Fruit fly (Drosophila melanogaster): ENCODE results near the gene RpL7A.

The RpL7A gene

DNA sequence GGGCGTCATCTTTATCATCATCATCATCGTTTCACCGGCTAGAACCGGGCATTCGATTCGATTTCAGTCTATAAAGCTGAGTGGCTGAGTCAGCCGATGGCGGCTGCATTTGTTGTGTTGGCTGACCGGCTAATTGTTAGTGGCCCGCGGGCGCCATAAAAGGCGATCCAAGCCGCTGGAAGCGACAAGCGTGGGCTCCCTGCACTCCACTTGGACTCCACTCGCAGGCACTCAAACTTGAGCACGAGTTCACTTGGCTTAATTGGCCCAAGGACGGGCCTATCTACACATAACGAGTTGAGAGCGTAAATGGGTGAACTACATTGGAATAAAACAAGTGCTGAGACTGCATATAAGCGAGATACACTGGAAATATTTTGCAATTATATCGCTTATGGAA is 18.3 kb upstream of the RpL7A start:
- no peak for TF ChIP-seq Hr83 (GFP tag; optimal IDR thresholded peaks at IDR 0.05; ENCODE audit: poor library complexity, severe bottlenecking)
- no peak for TF ChIP-seq h (GFP tag; optimal IDR thresholded peaks at IDR 0.05)
- no peak for TF ChIP-seq brk (GFP tag; optimal IDR thresholded peaks at IDR 0.05)
- no peak for TF ChIP-seq Myc (optimal IDR thresholded peaks at IDR 0.05)
- TF ChIP-seq N (GFP tag; optimal IDR thresholded peaks at IDR 0.05): no peak
- no peak for TF ChIP-seq GATAd (GFP tag; optimal IDR thresholded peaks at IDR 0.05)
- no peak for TF ChIP-seq Mio (GFP tag; optimal IDR thresholded peaks at IDR 0.05)
- TF ChIP-seq CG9705 (GFP tag; optimal IDR thresholded peaks at IDR 0.05): no peak
- TF ChIP-seq foxo (GFP tag; optimal IDR thresholded peaks at IDR 0.05): no peak
- TF ChIP-seq dmrt93B (GFP tag; optimal IDR thresholded peaks at IDR 0.05): no peak
- TF ChIP-seq CG32264 (GFP tag; optimal IDR thresholded peaks at IDR 0.05): no peak
- TF ChIP-seq CrebA (GFP tag; optimal IDR thresholded peaks at IDR 0.05; ENCODE audit: borderline replicate concordance): no peak
- TF ChIP-seq Vsx2 (GFP tag; optimal IDR thresholded peaks at IDR 0.05; ENCODE audit: partially characterized antibody): no peak
- TF ChIP-seq lola (GFP tag; optimal IDR thresholded peaks at IDR 0.05): no peak
- no peak for TF ChIP-seq HLH106 (tag; optimal IDR thresholded peaks at IDR 0.05)
- no peak for TF ChIP-seq br (GFP tag; optimal IDR thresholded peaks at IDR 0.05)

DNA sequence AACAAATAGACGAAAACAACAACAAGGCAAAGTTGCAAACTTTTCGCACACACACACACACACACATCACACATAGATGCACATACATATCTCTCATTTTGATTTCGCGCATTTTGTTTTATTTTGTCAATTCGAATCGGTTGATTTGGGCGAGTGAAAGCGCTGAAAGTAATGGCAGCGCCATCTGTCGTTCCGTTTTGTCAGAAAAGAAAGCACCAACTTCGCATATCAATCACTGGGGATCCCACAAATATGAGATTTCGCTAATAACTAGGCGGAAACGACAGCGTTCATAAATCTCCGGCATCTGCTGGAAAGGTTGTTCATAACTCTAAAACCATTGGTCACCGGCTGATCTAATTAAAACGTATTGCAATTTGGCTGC is 17.0 kb upstream of the RpL7A start:
- TF ChIP-seq Rel (GFP tag; optimal IDR thresholded peaks at IDR 0.05): no peak
- peak; percentile 84 for TF ChIP-seq Rel (tag; optimal IDR thresholded peaks at IDR 0.05)
- no peak for TF ChIP-seq rgr (GFP tag; optimal IDR thresholded peaks at IDR 0.05)

DNA sequence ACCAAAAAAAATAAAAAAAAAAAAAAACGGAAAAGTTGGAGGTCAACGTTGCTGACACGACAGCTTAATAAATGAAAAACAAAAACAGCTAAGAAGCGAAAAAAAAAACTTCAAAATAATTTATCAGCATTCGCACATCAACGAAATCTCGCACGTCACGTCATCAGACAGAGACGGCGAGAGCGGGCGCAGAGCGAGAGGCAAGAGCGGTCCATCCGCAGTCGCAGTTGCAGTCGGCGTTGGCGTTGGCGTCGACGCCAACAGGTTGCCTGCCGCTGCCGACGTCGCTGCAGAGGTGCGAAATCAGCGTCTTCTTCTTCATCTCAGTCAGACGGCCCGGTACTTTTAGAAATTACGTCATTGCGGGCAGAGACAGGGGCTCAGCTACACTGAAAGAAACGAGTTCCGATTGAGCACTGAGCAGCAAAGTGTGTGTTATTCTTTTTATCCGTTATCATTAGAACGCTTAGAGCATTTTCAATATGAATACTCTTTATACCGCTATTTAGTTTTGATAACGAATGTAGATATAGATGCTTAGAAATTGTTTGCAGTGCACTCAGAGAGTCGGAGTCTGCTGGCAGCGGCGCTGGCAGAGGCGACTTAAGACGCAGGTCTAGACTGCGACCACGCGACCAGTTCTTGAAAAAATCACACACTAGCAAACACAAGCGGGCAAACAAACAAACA is 16.4 kb upstream of the RpL7A start:
- TF ChIP-seq N (GFP tag; optimal IDR thresholded peaks at IDR 0.05): no peak
- peak; percentile 93 for TF ChIP-seq woc (GFP tag; optimal IDR thresholded peaks at IDR 0.05)
- TF ChIP-seq fru (GFP tag; optimal IDR thresholded peaks at IDR 0.05): peak; percentile 98
- peak; percentile 97 for TF ChIP-seq rgr (GFP tag; optimal IDR thresholded peaks at IDR 0.05)
- no peak for TF ChIP-seq lola (GFP tag; optimal IDR thresholded peaks at IDR 0.05)
- peak; percentile 98 for TF ChIP-seq h (GFP tag; optimal IDR thresholded peaks at IDR 0.05)
- peak; percentile 93 for TF ChIP-seq psq (GFP tag; optimal IDR thresholded peaks at IDR 0.05)
- peak; percentile 94 for TF ChIP-seq Rel (GFP tag; optimal IDR thresholded peaks at IDR 0.05)
- peak; percentile 81 for TF ChIP-seq Rel (tag; optimal IDR thresholded peaks at IDR 0.05)
- TF ChIP-seq Mio (GFP tag; optimal IDR thresholded peaks at IDR 0.05): peak; percentile 62
- no peak for TF ChIP-seq Myc (optimal IDR thresholded peaks at IDR 0.05)
- TF ChIP-seq GATAd (GFP tag; optimal IDR thresholded peaks at IDR 0.05): peak; percentile 78
- TF ChIP-seq jim (GFP tag; optimal IDR thresholded peaks at IDR 0.05): no peak
- no peak for TF ChIP-seq pan (optimal IDR thresholded peaks at IDR 0.05)
- peak; percentile 95 for TF ChIP-seq dmrt93B (GFP tag; optimal IDR thresholded peaks at IDR 0.05)
- TF ChIP-seq Jra (GFP tag; optimal IDR thresholded peaks at IDR 0.05): peak; percentile 95
- TF ChIP-seq dsf (GFP tag; optimal IDR thresholded peaks at IDR 0.05; ENCODE audit: borderline replicate concordance): peak; percentile 67
- TF ChIP-seq Hr83 (GFP tag; optimal IDR thresholded peaks at IDR 0.05; ENCODE audit: poor library complexity, severe bottlenecking): peak; percentile 47
- TF ChIP-seq brk (GFP tag; optimal IDR thresholded peaks at IDR 0.05): no peak
- peak; percentile 93 for TF ChIP-seq CG32264 (GFP tag; optimal IDR thresholded peaks at IDR 0.05)
- peak; percentile 84 to 98 for TF ChIP-seq foxo (GFP tag; optimal IDR thresholded peaks at IDR 0.05)
- no peak for TF ChIP-seq Dif (GFP tag; optimal IDR thresholded peaks at IDR 0.05; ENCODE audit: partially characterized antibody)
- TF ChIP-seq usp (GFP tag; optimal IDR thresholded peaks at IDR 0.05): no peak
- TF ChIP-seq ey (GFP tag; optimal IDR thresholded peaks at IDR 0.05): peak; percentile 98
- TF ChIP-seq sage (GFP tag; optimal IDR thresholded peaks at IDR 0.05): peak; percentile 90
- no peak for TF ChIP-seq dl (GFP tag; optimal IDR thresholded peaks at IDR 0.05; ENCODE audit: insufficient read depth in 1 of 2, partially characterized antibody in 2 of 2)
- TF ChIP-seq OdsH (GFP tag; optimal IDR thresholded peaks at IDR 0.05): peak; percentile 95
- TF ChIP-seq Sp1 (GFP tag; optimal IDR thresholded peaks at IDR 0.05): peak; percentile 93
- TF ChIP-seq tai (GFP tag; optimal IDR thresholded peaks at IDR 0.05): no peak
- no peak for TF ChIP-seq Hr78 (GFP tag; optimal IDR thresholded peaks at IDR 0.05)
- TF ChIP-seq Vsx2 (GFP tag; optimal IDR thresholded peaks at IDR 0.05; ENCODE audit: partially characterized antibody): no peak
- no peak for TF ChIP-seq Abd-B (GFP tag; optimal IDR thresholded peaks at IDR 0.05)
- peak; percentile 97 for TF ChIP-seq HLH106 (tag; optimal IDR thresholded peaks at IDR 0.05)
- peak; percentile 97 for TF ChIP-seq br (GFP tag; optimal IDR thresholded peaks at IDR 0.05)
- TF ChIP-seq Dfd (GFP tag; optimal IDR thresholded peaks at IDR 0.05): no peak
- TF ChIP-seq Hnf4 (GFP tag; optimal IDR thresholded peaks at IDR 0.05): peak; percentile 95
- peak; percentile 95 for TF ChIP-seq CG9705 (GFP tag; optimal IDR thresholded peaks at IDR 0.05)
- TF ChIP-seq CrebA (GFP tag; optimal IDR thresholded peaks at IDR 0.05; ENCODE audit: borderline replicate concordance): no peak
- peak; percentile 85 for TF ChIP-seq sv (GFP tag; optimal IDR thresholded peaks at IDR 0.05)

Measured in whole organism, wandering third instar larva.